Fruit fly (Drosophila melanogaster) whole organism, embryonic: ENCODE measurements around the gene RIOK2.

Source experiments
- Aef1 ChIP-seq: fragments of 200-800 bp; sonication (Bioruptor generic); IDR thresholded peaks from 3 replicates; pipeline ENCODE4 v1.3.6; 2022; ENCODE audit warnings: missing biosample characterization, missing genetic modification characterization
- BEAF-32 ChIP-seq: fragments of 200-800 bp; sonication (Bioruptor generic); optimal IDR thresholded peaks from 3 replicates; lab custom pipeline; 2017; ENCODE audit warnings: missing biosample characterization, missing genetic modification characterization, mild to moderate bottlenecking, moderate library complexity, missing genetic modification reagents
- CG10543 ChIP-seq: fragments of 200-800 bp; sonication (Bioruptor generic); optimal IDR thresholded peaks from 3 replicates; lab custom pipeline; 2017; ENCODE audit warnings: missing biosample characterization, mild to moderate bottlenecking, missing genetic modification characterization, moderate library complexity
- CG10565 ChIP-seq: fragments of 200-800 bp; sonication (Bioruptor generic); optimal IDR thresholded peaks from 3 replicates; lab custom pipeline; 2016; ENCODE audit warnings: missing biosample characterization, mild to moderate bottlenecking, missing genetic modification characterization
- CG12219 ChIP-seq: fragments of 200-800 bp; sonication (Bioruptor generic); optimal IDR thresholded peaks from 3 replicates; lab custom pipeline; 2018; ENCODE audit warnings: missing biosample characterization, mild to moderate bottlenecking, missing genetic modification characterization
- CG13296 ChIP-seq: fragments of 200-800 bp; sonication (Bioruptor generic); optimal IDR thresholded peaks from 3 replicates; lab custom pipeline; 2018; ENCODE audit warnings: missing biosample characterization, mild to moderate bottlenecking, missing genetic modification characterization
- CG14441 ChIP-seq: fragments of 200-800 bp; sonication (Bioruptor generic); IDR thresholded peaks from 2 replicates; pipeline ENCODE4 v1.3.6; 2022; ENCODE audit warnings: missing biosample characterization, missing genetic modification characterization
- CG14710 ChIP-seq: fragments of 200-800 bp; sonication (Bioruptor generic); optimal IDR thresholded peaks from 3 replicates; lab custom pipeline; 2019; ENCODE audit warnings: missing biosample characterization, mild to moderate bottlenecking, missing genetic modification characterization, moderate library complexity
- CG15073 ChIP-seq: fragments of 200-800 bp; sonication (Bioruptor generic); optimal IDR thresholded peaks from 2 replicates; lab custom pipeline; 2016; ENCODE audit warnings: missing biosample characterization, missing genetic modification characterization
- CG15514 ChIP-seq: fragments of 200-800 bp; sonication (Bioruptor generic); optimal IDR thresholded peaks from 3 replicates; lab custom pipeline; 2017; ENCODE audit warnings: missing biosample characterization, missing genetic modification characterization, mild to moderate bottlenecking, moderate library complexity, missing genetic modification reagents
- CG15601 ChIP-seq: fragments of 200-800 bp; sonication (Bioruptor generic); optimal IDR thresholded peaks from 3 replicates; lab custom pipeline; 2019; ENCODE audit warnings: missing biosample characterization, mild to moderate bottlenecking, missing genetic modification characterization, moderate library complexity
- CG1603 ChIP-seq: fragments of 200-800 bp; sonication (Bioruptor generic); optimal IDR thresholded peaks from 2 replicates; lab custom pipeline; 2019; ENCODE audit warnings: missing biosample characterization, mild to moderate bottlenecking, missing genetic modification characterization, moderate library complexity
- CG17385 ChIP-seq: fragments of 200-800 bp; sonication (Bioruptor generic); optimal IDR thresholded peaks from 3 replicates; lab custom pipeline; 2018; ENCODE audit warnings: missing biosample characterization, mild to moderate bottlenecking, missing genetic modification characterization
- CG2116 ChIP-seq: fragments of 200-800 bp; sonication (Bioruptor generic); optimal IDR thresholded peaks from 3 replicates; lab custom pipeline; 2018; ENCODE audit warnings: missing biosample characterization, mild to moderate bottlenecking, missing genetic modification characterization
- CG2120 ChIP-seq: fragments of 200-800 bp; sonication (Bioruptor generic); optimal IDR thresholded peaks from 3 replicates; lab custom pipeline; 2016; ENCODE audit warnings: missing biosample characterization, missing genetic modification characterization
- CG2129 ChIP-seq: fragments of 200-800 bp; sonication (Bioruptor generic); IDR thresholded peaks from 2 replicates; pipeline ENCODE4 v1.3.6; 2022; ENCODE audit warnings: missing biosample characterization, missing genetic modification characterization; ENCODE audit not compliant: partially characterized antibody
- CG2712 ChIP-seq: fragments of 200-800 bp; optimal IDR thresholded peaks from 3 replicates; lab custom pipeline; 2019; ENCODE audit warnings: missing biosample characterization, mild to moderate bottlenecking, missing genetic modification characterization, moderate library complexity
- CG30403 ChIP-seq: fragments of 200-800 bp; sonication (Bioruptor generic); optimal IDR thresholded peaks from 3 replicates; lab custom pipeline; 2016; ENCODE audit warnings: missing biosample characterization, missing genetic modification characterization
- CG31365 ChIP-seq: fragments of 200-800 bp; sonication (Bioruptor generic); optimal IDR thresholded peaks from 2 replicates; lab custom pipeline; 2018; ENCODE audit warnings: missing biosample characterization, mild to moderate bottlenecking, missing genetic modification characterization
- CG32772 ChIP-seq: fragments of 200-800 bp; sonication (Bioruptor generic); IDR thresholded peaks from 2 replicates; pipeline ENCODE4 v1.3.6; 2022; ENCODE audit warnings: missing biosample characterization, missing genetic modification characterization
- CG3726 ChIP-seq: fragments of 200-800 bp; sonication (Bioruptor generic); IDR thresholded peaks from 3 replicates; pipeline ENCODE4, ENCODE4 v1.3.6; 2022; ENCODE audit warnings: missing biosample characterization, missing genetic modification characterization
- CG4360 ChIP-seq: fragments of 200-800 bp; sonication (Bioruptor generic); IDR thresholded peaks from 2 replicates; pipeline ENCODE4 v1.3.6; 2022; ENCODE audit warnings: missing biosample characterization, missing genetic modification characterization
- CG4707 ChIP-seq: fragments of 200-800 bp; sonication (Bioruptor generic); optimal IDR thresholded peaks from 2 replicates; lab custom pipeline; 2018; ENCODE audit warnings: missing biosample characterization, mild to moderate bottlenecking, missing genetic modification characterization, moderate library complexity
- CG6689 ChIP-seq: fragments of 200-800 bp; sonication (Bioruptor generic); IDR thresholded peaks from 2 replicates; pipeline ENCODE4 v1.3.6; 2022; ENCODE audit warnings: missing biosample characterization, missing genetic modification characterization
- CG7963 ChIP-seq: fragments of 200-800 bp; sonication (Bioruptor generic); IDR thresholded peaks from 3 replicates; pipeline ENCODE4 v1.3.6; 2022; ENCODE audit warnings: missing biosample characterization, missing genetic modification characterization; ENCODE audit not compliant: partially characterized antibody
- CG9797 ChIP-seq: fragments of 200-800 bp; sonication (Bioruptor generic); optimal IDR thresholded peaks from 3 replicates; lab custom pipeline; 2018; ENCODE audit warnings: missing biosample characterization, mild to moderate bottlenecking, missing genetic modification characterization
- D19A ChIP-seq: fragments of 200-800 bp; optimal IDR thresholded peaks from 3 replicates; lab custom pipeline; 2019; ENCODE audit warnings: missing biosample characterization, mild to moderate bottlenecking, missing genetic modification characterization, moderate library complexity
- D19B ChIP-seq: fragments of 200-800 bp; sonication (Bioruptor generic); optimal IDR thresholded peaks from 2 replicates; lab custom pipeline; 2017; ENCODE audit warnings: missing biosample characterization, mild to moderate bottlenecking, missing genetic modification characterization
- Dip2 ChIP-seq: fragments of 200-800 bp; sonication (Bioruptor generic); IDR thresholded peaks from 2 replicates; pipeline ENCODE4 v1.3.6; 2022; ENCODE audit warnings: missing biosample characterization, missing genetic modification characterization
- Dp ChIP-seq: fragments of 200-800 bp; sonication (Bioruptor generic); optimal IDR thresholded peaks from 2 replicates; lab custom pipeline; 2018; ENCODE audit warnings: missing biosample characterization, mild to moderate bottlenecking, missing genetic modification characterization, moderate library complexity
- Fer3 ChIP-seq: fragments of 200-800 bp; sonication (Bioruptor generic); optimal IDR thresholded peaks from 2 replicates; lab custom pipeline; 2018; ENCODE audit warnings: missing biosample characterization, mild to moderate bottlenecking, missing genetic modification characterization, moderate library complexity
- HHEX ChIP-seq: fragments of 200-800 bp; sonication (Bioruptor generic); optimal IDR thresholded peaks from 3 replicates; lab custom pipeline; 2017; ENCODE audit warnings: missing biosample characterization, mild to moderate bottlenecking, missing genetic modification characterization, missing genetic modification reagents
- Med ChIP-seq: fragments of 200-800 bp; sonication (Bioruptor generic); peaks from one replicate; lab custom pipeline; 2016; ENCODE audit warnings: missing biosample characterization, missing genetic modification characterization, mild to moderate bottlenecking, inconsistent platforms, moderate library complexity
- Meics ChIP-seq: fragments of 200-800 bp; sonication (Bioruptor generic); optimal IDR thresholded peaks from 2 replicates; lab custom pipeline; 2017; ENCODE audit warnings: missing biosample characterization, mild to moderate bottlenecking, missing genetic modification characterization
- Myb ChIP-seq: fragments of 200-800 bp; sonication (Bioruptor generic); optimal IDR thresholded peaks from 2 replicates; lab custom pipeline; 2016; ENCODE audit warnings: missing biosample characterization, missing genetic modification characterization
- abd-A ChIP-seq: fragments of 200-800 bp; sonication (Bioruptor generic); optimal IDR thresholded peaks from 3 replicates; lab custom pipeline; 2019; ENCODE audit warnings: missing biosample characterization, mild to moderate bottlenecking, missing genetic modification characterization, moderate library complexity
- crc ChIP-seq: fragments of 200-800 bp; sonication (Bioruptor generic); optimal IDR thresholded peaks from 2 replicates; lab custom pipeline; 2016; ENCODE audit warnings: missing biosample characterization, missing genetic modification characterization
- emc ChIP-seq: fragments of 200-800 bp; sonication (Bioruptor generic); optimal IDR thresholded peaks from 2 replicates; lab custom pipeline; 2016; ENCODE audit warnings: missing biosample characterization, missing genetic modification characterization
- gro ChIP-seq: fragments of 200-800 bp; sonication (Bioruptor generic); optimal IDR thresholded peaks from 2 replicates; lab custom pipeline; 2016; ENCODE audit warnings: missing biosample characterization, missing genetic modification characterization
- inv ChIP-seq: fragments of 200-800 bp; sonication (Bioruptor generic); IDR thresholded peaks from 2 replicates; pipeline ENCODE4 v1.3.6; 2022; ENCODE audit warnings: missing biosample characterization, missing genetic modification characterization; ENCODE audit not compliant: partially characterized antibody
- jumu ChIP-seq: fragments of 200-800 bp; sonication (Bioruptor generic); optimal IDR thresholded peaks from 3 replicates; lab custom pipeline; 2016; ENCODE audit warnings: missing biosample characterization, missing genetic modification characterization
- knrl ChIP-seq: fragments of 200-800 bp; sonication (Bioruptor generic); IDR thresholded peaks from 3 replicates; pipeline ENCODE4 v1.3.6; 2022; ENCODE audit warnings: missing biosample characterization, missing genetic modification characterization; ENCODE audit not compliant: partially characterized antibody
- lov ChIP-seq, 2 experiments: fragments of 200-800 bp in 1 of 2; fragments of >200 bp in 1 of 2; sonication (Bioruptor generic) in 1 of 2; IDR thresholded peaks in 1 of 2; optimal IDR thresholded peaks in 1 of 2; 2 replicates in 1 of 2; 3 replicates in 1 of 2; pipeline versions ENCODE4 v1.3.6 to Lab custom; 2017 to 2022; ENCODE audit warnings: missing biosample characterization in 1 of 2, missing genetic modification characterization in 1 of 2
- nom ChIP-seq: fragments of 200-800 bp; sonication (Bioruptor generic); optimal IDR thresholded peaks from 2 replicates; lab custom pipeline; 2017; ENCODE audit warnings: missing biosample characterization, missing genetic modification characterization, mild to moderate bottlenecking, moderate library complexity, missing genetic modification reagents
- pb ChIP-seq: fragments of 200-800 bp; sonication (Bioruptor generic); optimal IDR thresholded peaks from 3 replicates; lab custom pipeline; 2016; ENCODE audit warnings: missing biosample characterization, missing genetic modification characterization
- sisA ChIP-seq: fragments of 200-800 bp; sonication (Bioruptor generic); IDR thresholded peaks from 2 replicates; pipeline ENCODE4 v1.3.6; 2022; ENCODE audit warnings: missing biosample characterization, missing genetic modification characterization
- stwl ChIP-seq: fragments of 200-800 bp; sonication (Bioruptor generic); optimal IDR thresholded peaks from 3 replicates; lab custom pipeline; 2018; ENCODE audit warnings: missing biosample characterization, mild to moderate bottlenecking, missing genetic modification characterization, moderate library complexity
- trem ChIP-seq: fragments of 200-800 bp; optimal IDR thresholded peaks from 3 replicates; lab custom pipeline; 2019; ENCODE audit warnings: missing biosample characterization, mild to moderate bottlenecking, missing genetic modification characterization, moderate library complexity
- ttk ChIP-seq: fragments of 200-800 bp; sonication (Bioruptor generic); IDR thresholded peaks from 2 replicates; pipeline ENCODE4 v2.1.2; 2022; ENCODE audit warnings: missing biosample characterization, missing genetic modification characterization
- unc-4 ChIP-seq: fragments of 200-800 bp; sonication (Bioruptor generic); IDR thresholded peaks from 2 replicates; pipeline ENCODE4 v1.3.6; 2022; ENCODE audit warnings: missing biosample characterization, missing genetic modification characterization; ENCODE audit not compliant: partially characterized antibody

The RIOK2 gene

dm6 chr3R:25235362-25235761 is 30.3 kb upstream of the RIOK2 start, which contains the start of gene Sil1 (continued):
- TF ChIP-seq CG17385 (GFP tag; lab: Kevin White, UChicago) = no peak
- TF ChIP-seq Myb (GFP tag; lab: Kevin White, UChicago) = peak; percentile 93
- TF ChIP-seq CG15601 (tag; lab: Kevin White, UChicago) = no peak
- TF ChIP-seq Aef1 (GFP tag; lab: Robert Waterston, UW) = no peak
- no peak for TF ChIP-seq D19B (GFP tag; lab: Kevin White, UChicago)
- TF ChIP-seq CG2120 (GFP tag; lab: Kevin White, UChicago) = no peak
- peak; percentile 31; the same call in 1 of the 3 replicates for TF ChIP-seq knrl
- no peak for TF ChIP-seq CG10565 (GFP tag; lab: Kevin White, UChicago)
- TF ChIP-seq CG1603 (tag; lab: Kevin White, UChicago) = peak; percentile 67
- no peak for TF ChIP-seq CG32772 (GFP tag; lab: Robert Waterston, UW)
- TF ChIP-seq sisA (GFP tag; lab: Robert Waterston, UW) = no peak
- no peak for TF ChIP-seq CG6689
- no peak for TF ChIP-seq CG12219 (GFP tag; lab: Kevin White, UChicago)
- peak; percentile 75 for TF ChIP-seq CG9797 (GFP tag; lab: Kevin White, UChicago)
- TF ChIP-seq Meics = no peak
- peak; percentile 27 for TF ChIP-seq Med (GFP tag; lab: Kevin White, UChicago)
- peak; percentile 26 for TF ChIP-seq CG2116 (GFP tag; lab: Kevin White, UChicago)
- TF ChIP-seq emc (GFP tag; lab: Kevin White, UChicago) = no peak
- TF ChIP-seq CG14441 (GFP tag; lab: Robert Waterston, UW) = no peak
- TF ChIP-seq inv (GFP tag; lab: Robert Waterston, UW) = no peak
- peak; percentile 22 for TF ChIP-seq CG14710
- TF ChIP-seq BEAF-32 (GFP tag; lab: Kevin White, UChicago) = peak; percentile 40
- peak; percentile 99 for TF ChIP-seq CG15514 (GFP tag; lab: Kevin White, UChicago)
- TF ChIP-seq CG3726 (GFP tag; lab: Robert Waterston, UW) = no peak
- TF ChIP-seq ttk = no peak
- no peak for TF ChIP-seq nom (GFP tag; lab: Kevin White, UChicago)
- no peak for TF ChIP-seq crc
- TF ChIP-seq CG13296 = no peak
- TF ChIP-seq CG2129 = no peak
- TF ChIP-seq Fer3 = no peak
- TF ChIP-seq CG30403 = no peak
- TF ChIP-seq lov (optimal IDR thresholded peaks at IDR 0.05; lab: Kevin White, UChicago) = no peak
- no peak for TF ChIP-seq lov (GFP tag; IDR thresholded peaks at IDR 0.05; lab: Robert Waterston, UW)
- no peak for TF ChIP-seq pb (GFP tag; lab: Kevin White, UChicago)
- no peak for TF ChIP-seq CG7963 (GFP tag; lab: Robert Waterston, UW)
- peak; percentile 49 for TF ChIP-seq stwl
- no peak for TF ChIP-seq unc-4 (GFP tag; lab: Robert Waterston, UW)
- TF ChIP-seq CG2712 (tag; lab: Kevin White, UChicago) = no peak
- no peak for TF ChIP-seq abd-A (tag; lab: Kevin White, UChicago)
- no peak for TF ChIP-seq CG4707 (GFP tag; lab: Kevin White, UChicago)
- TF ChIP-seq trem (tag; lab: Kevin White, UChicago) = peak; percentile 45
- no peak for TF ChIP-seq D19A (tag; lab: Kevin White, UChicago)
- TF ChIP-seq CG15073 (GFP tag; lab: Kevin White, UChicago) = no peak
- no peak for TF ChIP-seq Dip2 (GFP tag; lab: Robert Waterston, UW)
- TF ChIP-seq CG31365 = no peak
- TF ChIP-seq jumu (GFP tag; lab: Kevin White, UChicago) = no peak
- peak; percentile 84 for TF ChIP-seq Dp (GFP tag; lab: Kevin White, UChicago)
- TF ChIP-seq HHEX (GFP tag; lab: Kevin White, UChicago) = no peak
- no peak for TF ChIP-seq CG4360 (GFP tag; lab: Robert Waterston, UW)
- no peak for TF ChIP-seq CG10543 (GFP tag; lab: Kevin White, UChicago)
- TF ChIP-seq gro (GFP tag; lab: Kevin White, UChicago) = no peak
